Fruit fly (Drosophila melanogaster) whole organism, wandering third instar larva: ENCODE results near the gene Rpt4R.

Experiments
- pan ChIP-seq: fragments of >200 bp; optimal IDR thresholded peaks from 2 replicates; lab custom pipeline; 2017
- usp ChIP-seq: fragments of >200 bp; optimal IDR thresholded peaks from 2 replicates; lab custom pipeline; 2017; ENCODE audit warnings: missing biosample characterization, missing genetic modification characterization

DNA sequence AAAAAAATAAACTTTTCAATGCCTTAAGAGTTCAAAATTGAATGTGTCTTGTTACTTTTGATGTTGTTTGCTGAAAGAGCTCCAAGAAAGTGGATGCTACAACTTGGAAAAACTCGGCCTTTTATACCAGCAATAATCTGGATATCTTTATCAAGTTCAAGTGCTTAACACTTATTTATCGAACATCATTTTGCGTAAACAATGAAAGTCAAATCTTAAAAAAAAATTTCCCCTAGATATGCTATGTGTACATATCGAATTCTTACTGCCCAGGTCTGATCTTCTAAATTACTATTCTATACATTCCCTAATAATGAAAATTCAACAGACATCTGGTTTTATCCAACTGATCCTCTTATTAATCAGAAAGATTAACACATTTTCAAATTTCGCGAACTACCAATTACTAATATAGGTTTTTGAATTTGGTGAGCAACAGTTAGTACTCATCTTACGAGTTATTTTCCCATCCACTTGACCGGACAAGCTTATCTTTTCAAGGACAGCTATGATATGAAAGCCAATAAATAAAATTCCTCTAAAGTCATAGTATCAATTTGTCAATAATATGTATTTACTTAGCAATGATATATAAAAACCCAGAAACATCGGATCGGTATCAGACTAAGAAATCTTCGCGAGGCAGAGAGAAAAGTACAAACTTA is 16.1 kb downstream of the Rpt4R start, which contains the start of the genes CG11570 and CG43294:
- TF ChIP-seq usp (GFP tag; lab: Kevin White, UChicago) (no peak), pan (lab: Kevin White, UChicago) (no peak)
